Worm (Caenorhabditis elegans) whole organism, L4/young adult: ENCODE data around the gene C36E6.2.
A peak's percentile ranks its signal among the peaks of the same experiment; 100 is the strongest.

ENCODE experiments used
- W03F9.2 ChIP-seq: fragments of 150-350 bp; optimal IDR thresholded peaks from 2 replicates; lab custom pipeline; 2014; ENCODE audit warnings: missing biosample characterization, missing genetic modification characterization
- dao-5 ChIP-seq: sonication (generic microtip); optimal IDR thresholded peaks from 2 replicates; lab custom pipeline; 2016; ENCODE audit warnings: missing genotype, missing genetic modification characterization, moderate library complexity, missing compliant biosample characterization
- him-1 ChIP-seq: sonication (generic microtip); optimal IDR thresholded peaks from 2 replicates; lab custom pipeline; 2016; ENCODE audit warnings: missing genotype, missing genetic modification reagents, missing genetic modification characterization, missing compliant biosample characterization

C36E6.2 gene

DNA sequence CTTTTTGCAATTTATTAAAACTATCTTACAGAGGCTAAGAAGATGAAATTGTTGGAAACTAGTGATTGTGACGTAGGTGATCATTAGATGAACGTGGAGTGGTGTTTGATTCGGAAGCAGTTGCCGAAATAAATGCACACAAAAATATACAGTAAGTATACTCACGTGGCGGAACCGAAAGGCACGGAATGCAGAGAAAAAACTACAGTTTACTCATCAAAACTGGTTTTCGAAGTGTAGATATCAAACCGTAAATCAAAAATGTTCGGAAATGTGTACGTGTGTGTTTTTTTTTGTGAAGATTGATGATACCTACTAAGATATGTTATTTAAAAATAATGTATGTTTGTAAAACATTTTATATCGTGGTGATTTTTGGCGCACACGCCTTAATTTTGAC is 24.8 kb upstream of the C36E6.2 start:
- TF ChIP-seq W03F9.2 (tag; lab: Kevin White, UChicago) (no peak), him-1 (tag; lab: Kevin White, UChicago) (no peak), dao-5 (tag; lab: Kevin White, UChicago) (no peak)

DNA sequence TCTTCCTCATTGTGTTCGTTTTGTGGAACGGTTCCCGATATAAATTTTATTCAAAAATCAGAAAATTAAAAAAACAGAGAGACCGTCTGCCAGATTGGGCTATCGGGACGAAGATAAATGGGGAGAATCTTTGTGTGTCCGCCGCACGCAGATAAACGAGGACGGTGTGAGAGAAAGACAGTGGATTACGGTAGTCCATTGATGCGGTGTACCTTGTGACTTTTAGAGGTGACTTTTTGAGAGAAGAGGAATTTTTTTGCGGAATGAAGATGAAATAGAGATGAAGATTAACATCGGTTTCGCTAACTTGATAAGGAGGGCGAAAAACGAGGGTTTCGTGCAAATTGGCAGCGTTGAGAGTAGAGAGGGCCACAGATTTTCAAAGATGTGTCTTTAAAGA is 23.7 kb upstream of the C36E6.2 start:
- TF ChIP-seq W03F9.2 (tag; lab: Kevin White, UChicago) = no peak
- TF ChIP-seq him-1 (tag; lab: Kevin White, UChicago) = no peak
- TF ChIP-seq dao-5 (tag; lab: Kevin White, UChicago) = no peak

DNA sequence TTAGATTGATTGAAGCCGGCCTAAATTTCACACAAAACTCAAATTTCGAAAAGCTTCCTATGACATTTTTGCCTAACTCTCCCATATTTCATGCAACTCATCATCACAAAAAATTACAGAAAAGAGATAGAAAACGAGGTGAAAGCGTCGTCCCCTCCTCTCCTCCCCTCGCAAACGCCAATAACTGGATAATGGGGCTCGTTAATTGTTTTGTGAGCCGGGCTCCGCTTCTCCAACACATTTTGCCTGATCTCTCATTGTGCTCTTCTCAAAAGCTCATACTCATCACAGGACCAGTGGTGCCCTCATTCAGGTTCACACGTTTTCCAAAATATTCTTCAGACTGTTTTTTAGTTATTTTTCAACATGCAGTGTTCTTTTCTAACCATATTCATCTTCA is 22.7 kb upstream of the C36E6.2 start, which contains the start of gene pbo-6:
Gene pbo-6 (plus strand): TSS at position 240 of the 400 bp plus-strand sequence.
- TF ChIP-seq him-1 (tag; lab: Kevin White, UChicago) (no peak), W03F9.2 (tag; lab: Kevin White, UChicago) (no peak), dao-5 (tag; lab: Kevin White, UChicago) (no peak)

DNA sequence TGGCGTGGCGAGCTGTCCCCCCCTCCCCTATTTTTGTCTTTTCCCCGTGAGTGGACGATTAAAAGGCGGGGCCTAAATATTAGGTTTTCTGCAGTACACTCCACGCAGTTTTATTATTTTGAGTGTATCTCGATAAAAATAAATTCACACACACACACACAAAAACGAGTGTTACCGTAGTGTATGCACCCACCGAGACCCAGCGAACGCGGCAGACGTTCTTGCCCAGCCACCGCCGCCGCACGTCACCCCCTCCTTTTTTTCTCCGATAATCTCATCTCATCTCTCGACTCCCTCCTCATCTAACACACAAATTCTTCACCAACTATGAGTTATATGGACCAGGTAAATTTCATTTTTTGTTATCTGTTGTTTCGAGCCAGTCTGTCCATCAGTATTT is 17.2 kb upstream of the C36E6.2 start, which contains the start of gene fubl-3:
Gene fubl-3 (plus strand): TSS at position 212 of the 400 bp plus-strand sequence.
- TF ChIP-seq him-1 (tag; lab: Kevin White, UChicago) (no peak), dao-5 (tag; lab: Kevin White, UChicago) (no peak), W03F9.2 (tag; lab: Kevin White, UChicago) (no peak)

DNA sequence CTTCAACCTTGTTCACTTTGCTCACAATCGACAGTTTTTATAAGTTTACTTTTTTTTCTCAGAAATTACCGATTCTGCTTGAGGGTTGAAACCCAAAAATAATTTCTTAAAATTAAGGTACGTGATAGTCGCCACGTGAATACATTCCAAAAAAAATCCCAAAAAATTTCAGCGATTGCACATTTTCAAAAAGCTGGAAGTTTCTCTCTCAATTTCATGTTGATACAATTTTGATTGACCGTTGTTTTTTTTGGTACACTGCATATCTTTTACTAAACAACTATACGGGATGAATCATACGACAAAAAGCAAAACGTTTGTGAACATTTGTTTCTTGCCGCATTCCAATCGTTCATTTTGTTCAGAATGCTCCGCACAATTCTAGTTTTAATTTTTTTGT is 13.1 kb upstream of the C36E6.2 start, which contains the start of gene C36E6.8:
Gene C36E6.8 (plus strand): TSS at position 301 of the 400 bp plus-strand sequence.
- TF ChIP-seq dao-5 (tag; lab: Kevin White, UChicago) = no peak
- no peak for TF ChIP-seq W03F9.2 (tag; lab: Kevin White, UChicago)
- no peak for TF ChIP-seq him-1 (tag; lab: Kevin White, UChicago)

DNA sequence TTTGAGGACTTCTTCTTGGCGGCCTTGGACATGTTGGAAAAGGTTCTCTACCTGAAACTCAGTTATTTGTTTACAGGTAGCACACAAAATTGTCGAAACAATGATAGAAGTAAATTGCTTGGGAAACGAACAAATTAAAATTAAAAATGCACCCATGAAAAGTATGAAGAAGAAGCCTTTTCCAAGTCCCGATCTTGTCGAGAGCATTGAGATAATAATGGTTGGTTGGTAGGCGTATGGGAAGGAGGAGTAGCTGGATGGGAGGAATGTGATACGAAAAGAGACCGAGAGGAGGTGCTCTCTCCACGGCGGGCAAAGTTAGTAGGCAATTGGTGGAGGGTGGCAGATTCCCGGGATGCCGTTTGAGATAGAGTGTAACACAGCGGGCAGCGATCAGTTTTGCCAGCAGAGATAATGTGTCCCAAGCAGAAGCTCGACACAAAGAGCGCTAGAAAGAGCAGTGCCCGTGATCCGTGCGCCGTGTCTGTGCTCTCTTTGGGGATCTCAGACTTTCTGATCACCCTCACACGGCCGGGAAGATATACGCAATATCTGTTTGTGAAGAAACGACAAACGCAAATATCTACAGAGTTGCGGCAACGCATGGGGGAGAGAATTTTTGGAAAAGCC is 5.2 kb downstream of the C36E6.2 start, which contains the start of gene mlc-2:
Gene mlc-2 (minus strand): TSS at position 51 of the 630 bp plus-strand sequence.
- TF ChIP-seq him-1 (tag; lab: Kevin White, UChicago) = no peak
- no peak for TF ChIP-seq W03F9.2 (tag; lab: Kevin White, UChicago)
- TF ChIP-seq dao-5 (tag; lab: Kevin White, UChicago) = no peak

DNA sequence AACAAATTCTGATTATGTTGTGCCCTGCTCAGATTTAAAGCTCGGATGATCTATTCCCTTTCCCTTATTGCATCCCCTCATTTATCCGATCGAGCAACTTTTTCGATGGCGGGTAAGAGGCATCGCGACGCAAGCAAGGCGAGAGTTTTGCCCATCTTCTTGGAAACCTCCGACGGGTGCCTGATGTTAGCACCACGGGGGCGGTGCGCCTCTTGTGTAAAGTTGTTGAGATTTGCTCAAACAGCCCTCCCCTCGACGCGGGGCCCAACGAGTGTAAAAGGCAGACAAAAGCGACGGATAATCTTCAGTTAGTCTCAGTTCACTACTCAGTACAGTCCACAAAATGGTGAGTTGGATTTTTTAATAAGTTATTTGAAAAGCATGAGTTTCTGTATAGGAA is 7.4 kb downstream of the C36E6.2 start, which contains the start of gene mlc-1:
Gene mlc-1 (plus strand): TSS at position 324 of the 400 bp plus-strand sequence.
- TF ChIP-seq W03F9.2 (tag; lab: Kevin White, UChicago) (no peak), dao-5 (tag; lab: Kevin White, UChicago) (no peak), him-1 (tag; lab: Kevin White, UChicago) (no peak)

DNA sequence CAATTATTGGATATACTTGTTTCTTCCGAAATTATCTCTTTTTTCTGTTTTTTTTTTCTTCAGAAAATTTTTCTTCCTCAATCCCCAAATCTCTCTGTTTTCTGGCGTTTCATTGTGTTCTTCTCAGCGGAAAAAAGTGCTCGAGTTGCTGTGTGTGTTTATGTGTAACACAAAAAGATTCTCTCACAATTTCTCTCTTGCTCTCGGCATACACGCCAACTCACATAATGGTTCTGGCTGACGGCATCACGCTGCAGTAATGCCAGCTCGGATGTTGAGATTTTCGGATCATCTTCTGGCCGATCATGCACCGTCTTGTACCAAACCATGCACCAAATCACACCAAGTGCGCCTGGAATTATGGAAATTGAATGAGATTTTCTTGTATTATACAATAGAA is 10.5 kb downstream of the C36E6.2 start:
- TF ChIP-seq him-1 (tag; lab: Kevin White, UChicago) (no peak), W03F9.2 (tag; lab: Kevin White, UChicago) (no peak), dao-5 (tag; lab: Kevin White, UChicago) (no peak)

DNA sequence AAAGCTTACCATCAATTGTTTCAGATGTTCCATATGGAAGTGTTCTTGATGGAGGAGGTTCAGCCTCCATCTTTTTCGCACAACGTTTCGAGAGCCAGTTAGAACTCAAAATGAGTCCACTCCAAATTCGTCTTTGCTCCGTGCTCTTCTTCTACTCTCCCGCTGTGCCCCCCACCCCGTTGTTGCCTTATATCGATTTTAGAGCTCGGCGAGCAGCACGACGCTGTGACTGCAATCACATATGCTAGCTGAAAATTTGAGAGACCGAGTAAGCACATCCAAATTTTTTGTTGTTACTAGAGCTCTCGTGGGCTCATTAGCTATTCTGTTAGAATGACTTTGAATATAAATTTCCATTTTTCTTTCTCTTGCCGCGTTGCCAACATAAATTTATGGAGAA is 13.3 kb downstream of the C36E6.2 start, which contains the start of gene slc-17.1:
Gene slc-17.1 (minus strand): TSS at position 101 of the 400 bp plus-strand sequence.
- TF ChIP-seq dao-5 (tag; lab: Kevin White, UChicago) (no peak), him-1 (tag; lab: Kevin White, UChicago) (no peak), W03F9.2 (tag; lab: Kevin White, UChicago) (no peak)

DNA sequence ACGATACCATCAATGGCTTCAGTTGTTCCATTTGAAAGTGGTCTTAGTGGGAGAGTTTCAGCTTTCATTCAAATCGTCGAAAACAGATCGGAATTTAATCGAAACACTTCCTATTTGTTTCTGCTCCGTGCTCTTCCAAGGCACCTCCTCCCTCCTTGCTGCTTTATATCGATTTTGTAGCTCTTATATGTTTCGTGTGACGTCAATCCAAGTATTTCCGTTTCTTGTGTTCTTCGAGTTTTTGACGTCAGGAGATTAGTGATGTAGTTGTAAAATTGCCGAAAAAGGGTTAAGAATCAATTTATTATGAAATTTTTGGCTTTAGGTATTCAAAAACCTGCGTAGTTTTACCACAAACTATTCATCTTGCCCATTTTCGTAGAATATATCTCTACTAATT is 15.1 kb downstream of the C36E6.2 start, which contains the start of gene ZK54.3:
Gene ZK54.3 (minus strand): TSS at position 391 of the 400 bp plus-strand sequence.
- TF ChIP-seq W03F9.2 (tag; lab: Kevin White, UChicago) (no peak), him-1 (tag; lab: Kevin White, UChicago) (peak; percentile 29), dao-5 (tag; lab: Kevin White, UChicago) (no peak)

DNA sequence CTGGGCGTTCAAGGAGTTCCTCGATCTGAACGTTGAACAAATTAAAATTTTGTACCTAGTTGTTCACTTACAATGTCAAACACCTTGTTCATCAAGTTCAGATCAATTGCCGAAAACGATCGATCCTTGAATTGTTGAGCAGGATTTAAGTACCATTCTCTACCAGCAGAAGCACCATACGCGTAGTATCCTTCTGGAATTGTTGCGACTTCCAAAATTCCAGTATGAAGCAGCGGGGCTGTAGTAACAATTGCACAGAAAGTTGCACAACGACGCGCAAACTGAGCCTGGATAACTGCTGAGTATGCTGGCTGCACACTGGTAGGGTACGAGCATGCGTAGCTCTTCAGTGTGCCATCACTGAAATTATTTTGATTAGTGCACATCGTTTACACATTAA is 17.0 kb downstream of the C36E6.2 start:
- TF ChIP-seq him-1 (tag; lab: Kevin White, UChicago) (no peak), dao-5 (tag; lab: Kevin White, UChicago) (no peak), W03F9.2 (tag; lab: Kevin White, UChicago) (no peak)

DNA sequence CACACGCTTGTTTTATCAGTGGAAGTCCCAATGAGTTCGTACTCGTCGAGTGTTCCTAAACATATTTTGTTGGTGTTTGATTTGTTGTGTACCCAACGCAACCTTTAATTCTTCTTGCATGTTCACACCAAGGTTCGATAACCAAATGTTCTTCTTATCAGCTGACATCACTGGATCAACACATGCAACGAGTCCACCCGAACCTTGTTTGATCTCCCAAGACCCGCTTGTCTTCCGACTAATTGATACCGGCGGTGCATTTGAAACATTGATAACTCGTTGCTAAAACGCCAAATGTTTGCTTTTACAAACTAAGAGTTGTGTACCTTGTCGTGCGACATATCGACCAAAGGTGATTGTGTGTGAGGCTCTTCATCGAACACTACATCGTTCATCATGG is 20.2 kb downstream of the C36E6.2 start:
- no peak for TF ChIP-seq W03F9.2 (tag; lab: Kevin White, UChicago)
- TF ChIP-seq him-1 (tag; lab: Kevin White, UChicago) = no peak
- no peak for TF ChIP-seq dao-5 (tag; lab: Kevin White, UChicago)

DNA sequence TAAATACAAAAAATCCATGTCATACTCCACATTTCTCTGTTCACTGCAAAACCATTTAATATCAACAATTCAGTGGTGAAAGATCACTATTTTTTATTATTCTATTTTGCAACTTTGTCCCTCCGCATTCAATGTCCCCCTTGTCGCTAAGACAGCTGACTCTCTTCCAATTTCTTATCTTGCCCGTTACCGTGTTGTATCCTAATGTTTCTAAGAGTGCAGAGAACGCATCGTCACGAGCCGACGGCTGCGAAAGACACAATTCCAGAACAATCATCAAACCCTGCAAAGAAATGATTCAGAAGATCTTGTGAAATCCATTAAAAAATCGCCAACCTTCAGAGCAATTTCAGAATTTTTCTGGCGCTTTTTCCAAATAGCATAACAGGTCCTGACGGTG is 21.4 kb downstream of the C36E6.2 start:
- TF ChIP-seq him-1 (tag; lab: Kevin White, UChicago) (no peak), W03F9.2 (tag; lab: Kevin White, UChicago) (no peak), dao-5 (tag; lab: Kevin White, UChicago) (no peak)
